Worm (Caenorhabditis elegans): ENCODE measurements around the gene C35B1.3.

The C35B1.3 gene

DNA sequence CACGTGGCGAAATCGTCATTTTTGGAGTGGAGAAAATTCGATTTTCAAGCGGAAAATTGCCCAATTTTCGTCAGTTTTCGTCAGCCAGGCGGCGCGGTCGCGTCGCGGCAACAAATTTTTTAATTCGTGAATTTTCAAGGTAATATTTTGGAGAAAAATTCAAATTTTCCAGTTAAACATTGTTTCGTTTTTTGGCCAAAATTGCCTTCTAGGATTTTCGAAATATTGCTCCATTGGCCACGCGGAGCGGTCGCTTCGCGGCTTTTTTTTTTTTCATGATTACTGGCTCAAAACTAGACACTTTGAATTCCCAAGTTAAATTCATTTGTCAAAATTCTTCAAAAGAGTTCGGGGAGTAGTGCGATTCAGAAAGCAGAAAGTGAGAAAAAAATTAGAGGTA is 33.3 kb upstream of the C35B1.3 start:
- TF ChIP-seq pha-4 (tag; optimal IDR thresholded peaks at IDR 0.05) (no peak), nhr-12 (tag; optimal IDR thresholded peaks at IDR 0.05) (no peak), nhr-76 (tag; optimal IDR thresholded peaks at IDR 0.05) (no peak), ceh-83 (GFP tag; optimal IDR thresholded peaks at IDR 0.05) (no peak), snpc-4 (tag; optimal IDR thresholded peaks at IDR 0.05) (no peak)

DNA sequence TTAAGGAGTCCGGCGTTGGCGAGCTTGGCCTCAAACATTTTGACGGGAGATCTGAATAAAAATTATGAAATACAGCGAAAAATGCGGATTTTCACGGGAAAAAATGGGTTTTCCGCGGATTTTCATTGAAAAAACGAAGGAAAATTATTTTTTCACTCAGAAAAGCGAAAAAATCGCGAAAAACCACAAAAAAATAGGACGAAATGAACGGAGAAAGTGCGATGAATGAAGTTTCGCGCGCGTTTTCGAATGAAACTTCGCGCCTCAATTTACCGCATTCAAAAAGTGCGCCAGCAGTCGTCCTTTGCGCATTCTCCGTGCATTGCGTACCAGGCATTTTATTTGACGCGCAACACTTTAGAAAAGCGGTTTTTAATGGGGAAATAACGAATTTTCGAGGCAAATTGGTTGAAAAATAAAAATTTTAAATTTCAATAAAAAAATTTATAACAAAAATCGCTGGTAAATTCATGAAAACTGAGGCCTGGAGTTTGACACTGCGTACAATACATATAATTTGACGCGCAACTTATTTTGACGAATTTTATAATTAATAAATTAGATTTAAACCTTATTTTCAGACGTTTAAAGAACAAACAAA is 31.5 kb upstream of the C35B1.3 start, which contains the start of gene pcn-1:
Gene pcn-1 (minus strand): TSS at position 51 of the 601 bp plus-strand sequence.
- TF ChIP-seq bed-3 (GFP tag; optimal IDR thresholded peaks at IDR 0.05) (no peak), pha-4 (tag; optimal IDR thresholded peaks at IDR 0.05) (peak; percentile 79), nhr-237 (tag; optimal IDR thresholded peaks at IDR 0.05) (peak; percentile 57), tbx-8 (GFP tag; optimal IDR thresholded peaks at IDR 0.05) (peak; percentile 32), nhr-2 (tag; optimal IDR thresholded peaks at IDR 0.05) (peak; percentile 56), elt-1 (tag; optimal IDR thresholded peaks at IDR 0.05; ENCODE audit: borderline replicate concordance, insufficient read depth) (no peak), sptf-1 (tag; optimal IDR thresholded peaks at IDR 0.05) (peak; percentile 74), elt-3 (tag; optimal IDR thresholded peaks at IDR 0.05) (no peak), cnd-1 (tag; optimal IDR thresholded peaks at IDR 0.05) (peak; percentile 33), mab-5 (tag; optimal IDR thresholded peaks at IDR 0.05) (peak; percentile 76), nhr-76 (tag; optimal IDR thresholded peaks at IDR 0.05) (no peak), nhr-28 (tag; optimal IDR thresholded peaks at IDR 0.05) (no peak), M03D4.4 (tag; optimal IDR thresholded peaks at IDR 0.05) (peak; percentile 12), zip-8 (tag; optimal IDR thresholded peaks at IDR 0.05) (no peak), lin-32 (GFP tag; optimal IDR thresholded peaks at IDR 0.05) (no peak), hlh-1 (tag; optimal IDR thresholded peaks at IDR 0.05) (peak; percentile 1), unc-120 (tag; optimal IDR thresholded peaks at IDR 0.05; ENCODE audit: poor library complexity, severe bottlenecking) (peak; percentile 22), blmp-1 (tag; optimal IDR thresholded peaks at IDR 0.05) (peak; percentile 39), drap-1 (GFP tag; optimal IDR thresholded peaks at IDR 0.05) (peak; percentile 38), snpc-4 (tag; optimal IDR thresholded peaks at IDR 0.05) (no peak), sem-2 (GFP tag; optimal IDR thresholded peaks at IDR 0.05) (no peak), ceh-43 (GFP tag; optimal IDR thresholded peaks at IDR 0.05) (peak; percentile 45), ces-1 (GFP tag; optimal IDR thresholded peaks at IDR 0.05) (peak; percentile 86), lsy-2 (tag; optimal IDR thresholded peaks at IDR 0.05) (peak; percentile 82), nhr-12 (tag; optimal IDR thresholded peaks at IDR 0.05) (no peak), ham-2 (GFP tag; optimal IDR thresholded peaks at IDR 0.05) (no peak), flh-1 (GFP tag; optimal IDR thresholded peaks at IDR 0.05) (no peak), unc-62 (GFP tag; optimal IDR thresholded peaks at IDR 0.05) (no peak), ceh-39 (tag; optimal IDR thresholded peaks at IDR 0.05) (peak; percentile 81), unc-39 (tag; optimal IDR thresholded peaks at IDR 0.05) (no peak), ceh-83 (GFP tag; optimal IDR thresholded peaks at IDR 0.05) (no peak), ztf-11 (tag; optimal IDR thresholded peaks at IDR 0.05) (no peak), mls-2 (tag; optimal IDR thresholded peaks at IDR 0.05) (peak; percentile 27), mep-1 (tag; optimal IDR thresholded peaks at IDR 0.05) (peak; percentile 89), lin-13 (tag; optimal IDR thresholded peaks at IDR 0.05) (peak; percentile 97)

ce11 chrIV:4051539-4051938 is 29.4 kb upstream of the C35B1.3 start, which contains the start of gene wrt-5:
wrt-5 (minus strand) TSS chrIV:4051639.
- TF ChIP-seq flh-1 (GFP tag; optimal IDR thresholded peaks at IDR 0.05) (no peak), blmp-1 (tag; optimal IDR thresholded peaks at IDR 0.05) (no peak), ces-1 (GFP tag; optimal IDR thresholded peaks at IDR 0.05) (no peak), ceh-83 (GFP tag; optimal IDR thresholded peaks at IDR 0.05) (no peak), elt-3 (tag; optimal IDR thresholded peaks at IDR 0.05) (no peak), sptf-1 (tag; optimal IDR thresholded peaks at IDR 0.05) (no peak), elt-1 (tag; optimal IDR thresholded peaks at IDR 0.05; ENCODE audit: borderline replicate concordance, insufficient read depth) (no peak), lsy-2 (tag; optimal IDR thresholded peaks at IDR 0.05) (no peak), mls-2 (tag; optimal IDR thresholded peaks at IDR 0.05) (no peak), ham-2 (GFP tag; optimal IDR thresholded peaks at IDR 0.05) (no peak), ceh-43 (GFP tag; optimal IDR thresholded peaks at IDR 0.05) (no peak), ceh-39 (tag; optimal IDR thresholded peaks at IDR 0.05) (no peak)

Data from whole organism, mixed stage, embryonic.